Worm (Caenorhabditis elegans): ENCODE results near the gene C18B12.4.

ce11 chrX:15052385-15052784 is 12.0 kb upstream of the C18B12.4 start, which contains the start of gene H03G16.6:
- TF ChIP-seq elt-1 (tag; optimal IDR thresholded peaks at IDR 0.05; ENCODE audit: borderline replicate concordance, insufficient read depth) = no peak
- no peak for TF ChIP-seq unc-120 (tag; optimal IDR thresholded peaks at IDR 0.05; ENCODE audit: poor library complexity, severe bottlenecking)
- TF ChIP-seq nhr-76 (tag; optimal IDR thresholded peaks at IDR 0.05) = no peak
- no peak for TF ChIP-seq pha-4 (tag; optimal IDR thresholded peaks at IDR 0.05)
- no peak for TF ChIP-seq mep-1 (tag; optimal IDR thresholded peaks at IDR 0.05)
- no peak for TF ChIP-seq snpc-4 (tag; optimal IDR thresholded peaks at IDR 0.05)
- TF ChIP-seq cnd-1 (tag; optimal IDR thresholded peaks at IDR 0.05) = no peak
- TF ChIP-seq lsy-2 (tag; optimal IDR thresholded peaks at IDR 0.05) = no peak
- TF ChIP-seq mls-2 (tag; optimal IDR thresholded peaks at IDR 0.05) = no peak
- no peak for TF ChIP-seq hlh-1 (tag; optimal IDR thresholded peaks at IDR 0.05)
- TF ChIP-seq unc-62 (GFP tag; optimal IDR thresholded peaks at IDR 0.05) = no peak
- TF ChIP-seq nhr-28 (tag; optimal IDR thresholded peaks at IDR 0.05) = no peak

All from whole organism, mixed stage, embryonic.